Fruit fly (Drosophila melanogaster) whole organism, prepupa: ENCODE results near the gene Snapin.

ENCODE experiments used
- CG10631 ChIP-seq: fragments of 200-800 bp; sonication (Bioruptor generic); optimal IDR thresholded peaks from 2 replicates; lab custom pipeline; 2016; ENCODE audit warnings: missing biosample characterization, missing genetic modification characterization
- CG10669 ChIP-seq: fragments of 200-800 bp; sonication (Bioruptor generic); optimal IDR thresholded peaks from 3 replicates; lab custom pipeline; 2018; ENCODE audit warnings: missing biosample characterization, mild to moderate bottlenecking, missing genetic modification characterization, moderate library complexity
- CG11294 ChIP-seq: fragments of 200-800 bp; sonication (Bioruptor generic); IDR thresholded peaks from 2 replicates; pipeline ENCODE4 v1.3.6; 2022; ENCODE audit warnings: missing biosample characterization, missing genetic modification characterization
- CG11762 ChIP-seq: fragments of 200-800 bp; sonication (Bioruptor generic); optimal IDR thresholded peaks from 3 replicates; lab custom pipeline; 2016; ENCODE audit warnings: missing biosample characterization, missing genetic modification characterization; ENCODE audit not compliant: insufficient read depth
- CG11902 ChIP-seq: fragments of 200-800 bp; sonication (Bioruptor generic); optimal IDR thresholded peaks from 3 replicates; lab custom pipeline; 2016; ENCODE audit warnings: missing biosample characterization, missing genetic modification characterization
- CG15336 ChIP-seq: fragments of 200-800 bp; sonication (Bioruptor generic); IDR thresholded peaks from 2 replicates; pipeline ENCODE4 v1.3.6; 2022; ENCODE audit warnings: missing biosample characterization, missing genetic modification characterization
- CG1621 ChIP-seq: fragments of 200-800 bp; sonication (Bioruptor generic); optimal IDR thresholded peaks from 3 replicates; lab custom pipeline; 2018; ENCODE audit warnings: missing biosample characterization, mild to moderate bottlenecking, missing genetic modification characterization
- CG16779 ChIP-seq: fragments of 200-800 bp; sonication (Bioruptor generic); optimal IDR thresholded peaks from 3 replicates; lab custom pipeline; 2017; ENCODE audit warnings: missing biosample characterization, mild to moderate bottlenecking, missing genetic modification characterization
- CG3032 ChIP-seq: fragments of 200-800 bp; optimal IDR thresholded peaks from 2 replicates; lab custom pipeline; 2019; ENCODE audit warnings: missing biosample characterization, mild to moderate bottlenecking, missing genetic modification characterization, moderate library complexity
- CG32006 ChIP-seq: fragments of 200-800 bp; sonication (Bioruptor generic); optimal IDR thresholded peaks from 3 replicates; lab custom pipeline; 2017; ENCODE audit warnings: missing biosample characterization, mild to moderate bottlenecking, missing genetic modification characterization
- CG34406 ChIP-seq: fragments of 200-800 bp; sonication (Bioruptor generic); optimal IDR thresholded peaks from 3 replicates; lab custom pipeline; 2016; ENCODE audit warnings: missing biosample characterization, missing genetic modification characterization
- CG3919 ChIP-seq: fragments of 200-800 bp; sonication (Bioruptor generic); optimal IDR thresholded peaks from 3 replicates; lab custom pipeline; 2016; ENCODE audit warnings: missing biosample characterization, missing genetic modification characterization
- CG4318 ChIP-seq: fragments of 200-800 bp; sonication (Bioruptor generic); optimal IDR thresholded peaks from 3 replicates; lab custom pipeline; 2017; ENCODE audit warnings: missing biosample characterization, mild to moderate bottlenecking, missing genetic modification characterization
- CG6276 ChIP-seq: fragments of 200-800 bp; sonication (Bioruptor generic); optimal IDR thresholded peaks from 2 replicates; lab custom pipeline; 2017; ENCODE audit warnings: missing biosample characterization, mild to moderate bottlenecking, missing genetic modification characterization
- CG6792 ChIP-seq: fragments of 200-800 bp; sonication (Bioruptor generic); optimal IDR thresholded peaks from 3 replicates; lab custom pipeline; 2016; ENCODE audit warnings: missing biosample characterization, missing genetic modification characterization
- CG6808 ChIP-seq: fragments of 200-800 bp; sonication (Bioruptor generic); optimal IDR thresholded peaks from 3 replicates; lab custom pipeline; 2017; ENCODE audit warnings: missing biosample characterization, missing genetic modification characterization, mild to moderate bottlenecking, moderate library complexity, missing genetic modification reagents
- CG6854 ChIP-seq: fragments of 200-800 bp; sonication (Bioruptor generic); optimal IDR thresholded peaks from 2 replicates; lab custom pipeline; 2017; ENCODE audit warnings: missing biosample characterization, mild to moderate bottlenecking, missing genetic modification characterization
- CG7368 ChIP-seq: fragments of 200-800 bp; sonication (Bioruptor generic); optimal IDR thresholded peaks from 3 replicates; lab custom pipeline; 2016; ENCODE audit warnings: missing biosample characterization, missing genetic modification characterization
- CG8119 ChIP-seq: fragments of 200-800 bp; sonication (Bioruptor generic); IDR thresholded peaks from 3 replicates; pipeline ENCODE4 v1.3.6; 2022; ENCODE audit warnings: missing biosample characterization, missing genetic modification characterization
- CG8319 ChIP-seq: fragments of 200-800 bp; sonication (Bioruptor generic); optimal IDR thresholded peaks from 3 replicates; lab custom pipeline; 2016; ENCODE audit warnings: missing biosample characterization, missing genetic modification characterization
- CG9139 ChIP-seq: fragments of 200-800 bp; sonication (Bioruptor generic); optimal IDR thresholded peaks from 3 replicates; lab custom pipeline; 2017; ENCODE audit warnings: missing biosample characterization, mild to moderate bottlenecking, missing genetic modification characterization
- Eip93F ChIP-seq: fragments of 200-800 bp; sonication (Bioruptor generic); optimal IDR thresholded peaks from 2 replicates; lab custom pipeline; 2016; ENCODE audit warnings: missing biosample characterization, mild to moderate bottlenecking, missing genetic modification characterization
- Ets96B ChIP-seq: fragments of 200-800 bp; optimal IDR thresholded peaks from 2 replicates; lab custom pipeline; 2019; ENCODE audit warnings: missing biosample characterization, mild to moderate bottlenecking, missing genetic modification characterization, moderate library complexity
- Gug ChIP-seq: fragments of 200-800 bp; sonication (Bioruptor generic); IDR thresholded peaks from 2 replicates; pipeline ENCODE4 v1.3.6; 2022; ENCODE audit warnings: missing biosample characterization, missing genetic modification characterization
- Hr38 ChIP-seq: sonication (Bioruptor generic); optimal IDR thresholded peaks from 2 replicates; lab custom pipeline; 2016; ENCODE audit warnings: missing biosample characterization, missing genetic modification characterization
- Hr39 ChIP-seq: fragments of 200-800 bp; sonication (Bioruptor generic); optimal IDR thresholded peaks from 2 replicates; lab custom pipeline; 2016; ENCODE audit warnings: missing biosample characterization, missing genetic modification characterization
- Hr4 ChIP-seq: fragments of 200-800 bp; sonication (Bioruptor generic); optimal IDR thresholded peaks from 3 replicates; lab custom pipeline; 2016; ENCODE audit warnings: missing biosample characterization, missing genetic modification characterization
- Lpt ChIP-seq: fragments of 200-800 bp; sonication (Bioruptor generic); optimal IDR thresholded peaks from 3 replicates; lab custom pipeline; 2016; ENCODE audit warnings: missing biosample characterization, missing genetic modification characterization
- Met ChIP-seq: fragments of 200-800 bp; sonication (Bioruptor generic); optimal IDR thresholded peaks from 3 replicates; lab custom pipeline; 2016; ENCODE audit warnings: missing biosample characterization, missing genetic modification characterization
- Smox ChIP-seq: fragments of 200-800 bp; sonication (Bioruptor generic); optimal IDR thresholded peaks from 3 replicates; lab custom pipeline; 2016; ENCODE audit warnings: missing biosample characterization, missing genetic modification characterization
- Sox102F ChIP-seq: fragments of 200-800 bp; sonication (Bioruptor generic); optimal IDR thresholded peaks from 2 replicates; lab custom pipeline; 2016; ENCODE audit warnings: missing biosample characterization, mild to moderate bottlenecking, missing genetic modification characterization
- Sox14 ChIP-seq: fragments of 200-800 bp; sonication (Bioruptor generic); optimal IDR thresholded peaks from 3 replicates; lab custom pipeline; 2016; ENCODE audit warnings: missing biosample characterization, missing genetic modification characterization
- Sox15 ChIP-seq: fragments of 200-800 bp; sonication (Bioruptor generic); optimal IDR thresholded peaks from 3 replicates; lab custom pipeline; 2016; ENCODE audit warnings: missing biosample characterization, missing genetic modification characterization
- achi ChIP-seq: fragments of 200-800 bp; sonication (Bioruptor generic); optimal IDR thresholded peaks from 3 replicates; lab custom pipeline; 2016; ENCODE audit warnings: missing biosample characterization, missing genetic modification characterization
- acj6 ChIP-seq: fragments of 200-800 bp; sonication (Bioruptor generic); optimal IDR thresholded peaks from 3 replicates; lab custom pipeline; 2016; ENCODE audit warnings: missing biosample characterization, missing genetic modification characterization
- cyc ChIP-seq: fragments of 200-800 bp; sonication (Bioruptor generic); optimal IDR thresholded peaks from 3 replicates; lab custom pipeline; 2016; ENCODE audit warnings: missing biosample characterization, missing genetic modification characterization
- dac ChIP-seq: fragments of 200-800 bp; sonication (Bioruptor generic); optimal IDR thresholded peaks from 2 replicates; lab custom pipeline; 2017; ENCODE audit warnings: missing biosample characterization, mild to moderate bottlenecking, missing genetic modification characterization
- dsx ChIP-seq: fragments of 200-800 bp; optimal IDR thresholded peaks from 3 replicates; lab custom pipeline; 2019; ENCODE audit warnings: missing biosample characterization, mild to moderate bottlenecking, missing genetic modification characterization, moderate library complexity; ENCODE audit not compliant: poor library complexity, severe bottlenecking
- eg ChIP-seq: fragments of 200-800 bp; sonication (Bioruptor generic); IDR thresholded peaks from 3 replicates; pipeline ENCODE4 v1.3.6; 2022; ENCODE audit warnings: missing biosample characterization, missing genetic modification characterization
- esn ChIP-seq: fragments of 200-800 bp; sonication (Bioruptor generic); optimal IDR thresholded peaks from 2 replicates; lab custom pipeline; 2016; ENCODE audit warnings: missing biosample characterization, mild to moderate bottlenecking, missing genetic modification characterization, moderate library complexity
- fd59A ChIP-seq: fragments of 200-800 bp; sonication (Bioruptor generic); optimal IDR thresholded peaks from 2 replicates; lab custom pipeline; 2017; ENCODE audit warnings: missing biosample characterization, mild to moderate bottlenecking, missing genetic modification characterization, missing genetic modification reagents
- fd85E ChIP-seq: fragments of 200-800 bp; sonication (Bioruptor generic); optimal IDR thresholded peaks from 3 replicates; lab custom pipeline; 2016; ENCODE audit warnings: missing biosample characterization, missing genetic modification characterization
- fkh ChIP-seq: fragments of 200-800 bp; sonication (Bioruptor generic); optimal IDR thresholded peaks from 3 replicates; lab custom pipeline; 2017; ENCODE audit warnings: missing biosample characterization, mild to moderate bottlenecking, missing genetic modification characterization, moderate library complexity
- lz ChIP-seq: fragments of 200-800 bp; sonication (Bioruptor generic); optimal IDR thresholded peaks from 3 replicates; lab custom pipeline; 2016; ENCODE audit warnings: missing biosample characterization, missing genetic modification characterization
- net ChIP-seq: fragments of 200-800 bp; sonication (Bioruptor generic); optimal IDR thresholded peaks from 3 replicates; lab custom pipeline; 2016; ENCODE audit warnings: missing biosample characterization, missing genetic modification characterization
- pdm3 ChIP-seq: fragments of 200-800 bp; sonication (Bioruptor generic); optimal IDR thresholded peaks from 3 replicates; lab custom pipeline; 2016; ENCODE audit warnings: missing biosample characterization, missing genetic modification characterization
- salr ChIP-seq, 2 experiments: fragments of 200-800 bp; sonication (Bioruptor generic); optimal IDR thresholded peaks; 3 replicates each; lab custom pipeline; 2016 to 2018; ENCODE audit warnings: missing biosample characterization in 2 of 2, missing genetic modification characterization in 2 of 2, mild to moderate bottlenecking in 1 of 2
- spab ChIP-seq: fragments of 200-800 bp; sonication (Bioruptor generic); optimal IDR thresholded peaks from 2 replicates; lab custom pipeline; 2017; ENCODE audit warnings: missing biosample characterization, mild to moderate bottlenecking, missing genetic modification characterization, missing genetic modification reagents
- ss ChIP-seq, 2 experiments: fragments of 200-800 bp; sonication (Bioruptor generic); optimal IDR thresholded peaks; 2 replicates in 1 of 2; 3 replicates in 1 of 2; lab custom pipeline; 2017 to 2018; ENCODE audit warnings: mild to moderate bottlenecking in 2 of 2, missing biosample characterization in 2 of 2, missing genetic modification characterization in 2 of 2, moderate library complexity in 1 of 2
- svp ChIP-seq: fragments of 200-800 bp; sonication (Bioruptor generic); peaks from one replicate; lab custom pipeline; 2016; ENCODE audit warnings: missing biosample characterization, missing genetic modification characterization
- vri ChIP-seq: fragments of 200-800 bp; sonication (Bioruptor generic); optimal IDR thresholded peaks from 3 replicates; lab custom pipeline; 2016; ENCODE audit warnings: missing biosample characterization, mild to moderate bottlenecking, missing genetic modification characterization

Gene Snapin

DNA sequence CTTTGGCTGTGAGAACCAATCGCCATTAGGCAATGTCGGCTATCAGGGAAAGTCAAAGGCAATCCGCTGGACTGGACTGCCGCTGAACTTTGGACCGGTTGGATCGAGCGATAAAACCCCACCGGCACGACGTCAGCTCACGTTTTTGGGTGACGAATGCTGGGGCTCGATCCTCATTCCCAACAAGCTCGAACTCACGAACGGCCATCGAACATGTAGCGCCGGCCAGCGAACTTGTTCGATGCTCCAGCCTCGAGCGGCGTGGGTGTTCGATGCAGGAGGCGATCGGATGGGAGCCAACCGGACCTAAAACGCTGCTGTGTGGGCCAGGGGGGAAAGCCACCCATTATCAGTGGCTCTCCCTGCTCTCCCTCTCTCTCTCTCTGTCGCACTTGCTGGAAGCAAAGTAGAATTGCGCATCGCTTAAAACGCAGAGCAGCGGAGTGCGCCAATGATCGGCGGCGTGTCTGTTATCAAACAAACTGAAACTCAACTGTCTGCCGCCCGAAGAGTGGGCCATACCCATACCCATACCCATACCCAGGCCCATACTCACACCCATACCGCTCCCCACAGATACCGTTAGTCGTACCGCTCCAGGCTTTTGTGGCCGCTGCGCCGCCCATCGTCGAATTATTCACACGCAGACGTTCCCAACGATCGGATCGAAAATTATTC, 45.3 kb upstream of the Snapin start, which contains the start of gene daw:
TSS of gene daw (plus strand) at position 628 of the 678 bp plus-strand sequence.
- TF ChIP-seq CG6854 (GFP tag; lab: Kevin White, UChicago) (peak; percentile 89), CG1621 (peak; percentile 64), Hr38 (GFP tag; lab: Kevin White, UChicago) (no peak), svp (GFP tag; lab: Kevin White, UChicago) (peak; percentile 89), fd59A (GFP tag; lab: Kevin White, UChicago) (no peak), CG11762 (peak; percentile 12), Sox14 (GFP tag; lab: Kevin White, UChicago) (peak; percentile 38), CG16779 (peak; percentile 76), CG10631 (GFP tag; lab: Kevin White, UChicago) (no peak), salr (GFP tag; optimal IDR thresholded peaks at IDR 0.05; lab: Kevin White, UChicago) (peak in 1 of 2 experiments; percentile 21), CG7368 (peak; percentile 68), CG34406 (GFP tag; lab: Kevin White, UChicago) (no peak), fd85E (peak; percentile 43), net (GFP tag; lab: Kevin White, UChicago) (peak; percentile 79), CG6792 (GFP tag; lab: Kevin White, UChicago) (no peak), ss (GFP tag; optimal IDR thresholded peaks at IDR 0.05; lab: Kevin White, UChicago) (peak; percentile 84 to 88), CG6276 (GFP tag; lab: Kevin White, UChicago) (peak; percentile 84), CG6808 (GFP tag; lab: Kevin White, UChicago) (peak; percentile 81), Gug (no peak), Eip93F (GFP tag; lab: Kevin White, UChicago) (peak; percentile 83), Sox102F (peak; percentile 59), CG4318 (GFP tag; lab: Kevin White, UChicago) (no peak), CG3032 (tag; lab: Kevin White, UChicago) (no peak), CG8319 (peak; percentile 39), eg (GFP tag; lab: Robert Waterston, UW) (peak; percentile 52; the same call in 1 of the 3 replicates), CG11902 (GFP tag; lab: Kevin White, UChicago) (no peak), CG32006 (GFP tag; lab: Kevin White, UChicago) (peak; percentile 2), Hr39 (GFP tag; lab: Kevin White, UChicago) (no peak), esn (GFP tag; lab: Kevin White, UChicago) (peak; percentile 2), Sox15 (GFP tag; lab: Kevin White, UChicago) (no peak), fkh (no peak), Ets96B (tag; lab: Kevin White, UChicago) (peak; percentile 49), dsx (GFP tag; lab: Kevin White, UChicago) (peak; percentile 37), CG11294 (GFP tag; lab: Robert Waterston, UW) (no peak), Met (GFP tag; lab: Kevin White, UChicago) (peak; percentile 38), CG3919 (GFP tag; lab: Kevin White, UChicago) (peak; percentile 72), Lpt (peak; percentile 6), CG8119 (peak; percentile 63), dac (GFP tag; lab: Kevin White, UChicago) (peak; percentile 25), Hr4 (GFP tag; lab: Kevin White, UChicago) (no peak), CG15336 (peak; percentile 51; the same call in 1 of the 2 replicates), cyc (GFP tag; lab: Kevin White, UChicago) (no peak), CG9139 (GFP tag; lab: Kevin White, UChicago) (peak; percentile 90), Smox (GFP tag; lab: Kevin White, UChicago) (peak; percentile 10), CG10669 (GFP tag; lab: Kevin White, UChicago) (peak; percentile 58), acj6 (no peak), pdm3 (peak; percentile 11), spab (GFP tag; lab: Kevin White, UChicago) (peak; percentile 73), lz (GFP tag; lab: Kevin White, UChicago) (no peak), achi (GFP tag; lab: Kevin White, UChicago) (peak; percentile 60), vri (GFP tag; lab: Kevin White, UChicago) (peak; percentile 28)
